Fruit fly (Drosophila melanogaster) whole organism, adult: ENCODE measurements around the gene CG8774.
A peak's percentile ranks its signal among the peaks of the same experiment; 100 is the strongest.

ENCODE experiments used
- CG11617 ChIP-seq: fragments of 200-800 bp; sonication (Bioruptor generic); optimal IDR thresholded peaks from 2 replicates; lab custom pipeline; 2017; ENCODE audit warnings: mild to moderate bottlenecking, missing biosample characterization, missing genetic modification reagents, missing genetic modification characterization
- CG5204 ChIP-seq: fragments of 200-800 bp; sonication (Bioruptor generic); optimal IDR thresholded peaks from 2 replicates; lab custom pipeline; 2016; ENCODE audit warnings: missing biosample characterization, missing genetic modification characterization
- bab1 ChIP-seq: fragments of 200-800 bp; sonication (Bioruptor generic); optimal IDR thresholded peaks from 3 replicates; lab custom pipeline; 2019; ENCODE audit warnings: missing biosample characterization, mild to moderate bottlenecking, missing genetic modification characterization, moderate library complexity
- cnc ChIP-seq, 2 experiments: fragments of >200 bp; optimal IDR thresholded peaks; 2 replicates each; lab custom pipeline; 2017
- kay ChIP-seq: fragments of 200-800 bp; sonication (Bioruptor generic); peaks from one replicate; lab custom pipeline; 2016; ENCODE audit warnings: missing biosample characterization, missing genetic modification characterization, borderline replicate concordance

DNA sequence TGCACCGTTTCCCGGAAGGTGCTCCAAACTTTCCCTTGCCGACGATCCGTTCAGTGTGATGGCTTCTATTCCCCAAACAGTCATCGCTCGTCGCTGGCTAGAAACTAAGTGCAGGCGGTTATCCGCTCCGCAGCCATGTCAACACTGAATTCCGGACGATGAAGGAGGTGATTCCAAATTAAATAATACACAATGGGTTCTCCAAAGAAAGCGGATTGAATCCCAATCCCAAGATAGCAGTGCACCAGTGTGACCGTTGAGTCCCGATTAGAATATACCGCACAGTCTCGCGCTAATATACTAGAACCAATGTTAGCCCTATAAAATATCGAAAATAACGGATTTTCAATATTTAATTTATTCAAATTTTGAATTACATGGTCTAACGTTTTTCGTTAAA lies 26.8 kb upstream of the CG8774 start, which contains the start of gene TBC1D5:
- TF ChIP-seq bab1 (GFP tag; lab: Kevin White, UChicago) (peak; percentile 13), kay (GFP tag; lab: Kevin White, UChicago) (no peak), cnc (optimal IDR thresholded peaks at IDR 0.05; lab: Kevin White, UChicago) (no peak), CG11617 (GFP tag; lab: Kevin White, UChicago) (no peak), CG5204 (GFP tag; lab: Kevin White, UChicago) (no peak)
